Worm (Caenorhabditis elegans) whole organism, mixed stage, embryonic: ENCODE measurements around the gene C41G6.12.

ENCODE experiments used
- M03D4.4 ChIP-seq: sonication (generic microtip); optimal IDR thresholded peaks from 2 replicates; lab custom pipeline; 2017; ENCODE audit warnings: mild to moderate bottlenecking, missing genetic modification characterization, missing compliant biosample characterization
- bed-3 ChIP-seq: fragments of 200-800 bp; sonication (Bioruptor generic); optimal IDR thresholded peaks from 3 replicates; lab custom pipeline; 2018; ENCODE audit warnings: mild to moderate bottlenecking, missing genetic modification characterization, moderate library complexity, missing compliant biosample characterization
- blmp-1 ChIP-seq: fragments of 150-350 bp; optimal IDR thresholded peaks from 2 replicates; lab custom pipeline; 2014; ENCODE audit warnings: missing biosample characterization, missing genetic modification characterization
- ceh-43 ChIP-seq: fragments of 200-800 bp; sonication (Bioruptor generic); optimal IDR thresholded peaks from 2 replicates; lab custom pipeline; 2018; ENCODE audit warnings: mild to moderate bottlenecking, missing genetic modification characterization, moderate library complexity, missing compliant biosample characterization
- ceh-83 ChIP-seq: fragments of 200-800 bp; sonication (Bioruptor generic); optimal IDR thresholded peaks from 2 replicates; lab custom pipeline; 2018; ENCODE audit warnings: mild to moderate bottlenecking, missing genetic modification characterization, missing compliant biosample characterization
- ces-1 ChIP-seq: fragments of 150-350 bp; optimal IDR thresholded peaks from 2 replicates; lab custom pipeline; 2014; ENCODE audit warnings: missing biosample characterization, missing genetic modification reagents, missing genetic modification characterization
- cnd-1 ChIP-seq: fragments of 200-800 bp; sonication (Bioruptor generic); optimal IDR thresholded peaks from 2 replicates; lab custom pipeline; 2018; ENCODE audit warnings: mild to moderate bottlenecking, missing genetic modification characterization, missing compliant biosample characterization
- drap-1 ChIP-seq: fragments of 200-800 bp; sonication (Bioruptor generic); optimal IDR thresholded peaks from 3 replicates; lab custom pipeline; 2018; ENCODE audit warnings: mild to moderate bottlenecking, missing genetic modification characterization, missing compliant biosample characterization
- elt-1 ChIP-seq: sonication (generic microtip); optimal IDR thresholded peaks from 2 replicates; lab custom pipeline; 2017; ENCODE audit warnings: missing genetic modification characterization, mild to moderate bottlenecking, missing compliant biosample characterization, antibody characterized with exemption, moderate library complexity, borderline replicate concordance; ENCODE audit not compliant: insufficient read depth
- elt-3 ChIP-seq: fragments of 150-350 bp; optimal IDR thresholded peaks from 2 replicates; lab custom pipeline; 2014; ENCODE audit warnings: missing biosample characterization, missing genetic modification characterization
- flh-1 ChIP-seq: fragments of 200-800 bp; sonication (Bioruptor generic); optimal IDR thresholded peaks from 2 replicates; lab custom pipeline; 2018; ENCODE audit warnings: mild to moderate bottlenecking, missing genetic modification characterization, moderate library complexity, missing compliant biosample characterization
- ham-2 ChIP-seq: fragments of 200-800 bp; sonication (Bioruptor generic); optimal IDR thresholded peaks from 2 replicates; lab custom pipeline; 2018; ENCODE audit warnings: mild to moderate bottlenecking, missing genetic modification characterization, missing compliant biosample characterization
- hlh-1 ChIP-seq: fragments of 150-350 bp; optimal IDR thresholded peaks from 2 replicates; lab custom pipeline; 2014; ENCODE audit warnings: missing biosample characterization, missing genetic modification reagents, missing genetic modification characterization
- lin-13 ChIP-seq: fragments of 150-350 bp; optimal IDR thresholded peaks from 2 replicates; lab custom pipeline; 2014; ENCODE audit warnings: missing biosample characterization, missing genetic modification characterization
- lin-32 ChIP-seq: fragments of 200-800 bp; sonication (Bioruptor generic); optimal IDR thresholded peaks from 2 replicates; lab custom pipeline; 2018; ENCODE audit warnings: mild to moderate bottlenecking, missing genetic modification characterization, missing compliant biosample characterization
- mab-5 ChIP-seq: fragments of 150-350 bp; optimal IDR thresholded peaks from 2 replicates; lab custom pipeline; 2014; ENCODE audit warnings: missing biosample characterization, missing genetic modification characterization
- mls-2 ChIP-seq: sonication (generic microtip); optimal IDR thresholded peaks from 2 replicates; lab custom pipeline; 2016; ENCODE audit warnings: mild to moderate bottlenecking, missing genetic modification characterization, moderate library complexity, missing compliant biosample characterization
- nhr-12 ChIP-seq: fragments of 150-350 bp; optimal IDR thresholded peaks from 2 replicates; lab custom pipeline; 2014; ENCODE audit warnings: missing biosample characterization, missing genetic modification characterization
- nhr-2 ChIP-seq: fragments of 150-350 bp; optimal IDR thresholded peaks from 2 replicates; lab custom pipeline; 2014; ENCODE audit warnings: missing biosample characterization, missing genetic modification characterization
- nhr-237 ChIP-seq: fragments of 150-350 bp; optimal IDR thresholded peaks from 2 replicates; lab custom pipeline; 2014; ENCODE audit warnings: missing biosample characterization, missing genetic modification characterization
- nhr-28 ChIP-seq: fragments of 150-350 bp; optimal IDR thresholded peaks from 2 replicates; lab custom pipeline; 2014; ENCODE audit warnings: missing biosample characterization, missing genetic modification characterization
- nhr-76 ChIP-seq: sonication (generic microtip); optimal IDR thresholded peaks from 2 replicates; lab custom pipeline; 2017; ENCODE audit warnings: missing biosample characterization, missing genetic modification characterization
- pha-4 ChIP-seq: fragments of 150-350 bp; optimal IDR thresholded peaks from 2 replicates; lab custom pipeline; 2018; ENCODE audit warnings: missing biosample characterization, missing genetic modification reagents, missing genetic modification characterization
- sem-2 ChIP-seq: fragments of 200-800 bp; sonication (Bioruptor generic); optimal IDR thresholded peaks from 2 replicates; lab custom pipeline; 2018; ENCODE audit warnings: mild to moderate bottlenecking, missing genetic modification characterization, missing compliant biosample characterization
- snpc-4 ChIP-seq: fragments of 150-350 bp; optimal IDR thresholded peaks from 2 replicates; lab custom pipeline; 2014; ENCODE audit warnings: missing biosample characterization, missing genetic modification characterization
- sptf-1 ChIP-seq: sonication (generic microtip); optimal IDR thresholded peaks from 2 replicates; lab custom pipeline; 2017; ENCODE audit warnings: mild to moderate bottlenecking, missing genetic modification characterization, moderate library complexity, missing compliant biosample characterization
- tbx-8 ChIP-seq: fragments of 200-800 bp; sonication (Bioruptor generic); optimal IDR thresholded peaks from 2 replicates; lab custom pipeline; 2018; ENCODE audit warnings: mild to moderate bottlenecking, missing genetic modification characterization, moderate library complexity, missing compliant biosample characterization
- unc-120 ChIP-seq: sonication (generic microtip); optimal IDR thresholded peaks from 2 replicates; lab custom pipeline; 2017; ENCODE audit warnings: missing genetic modification characterization, missing compliant biosample characterization; ENCODE audit not compliant: poor library complexity, severe bottlenecking
- unc-39 ChIP-seq: fragments of 150-350 bp; optimal IDR thresholded peaks from 2 replicates; lab custom pipeline; 2014; ENCODE audit warnings: missing biosample characterization, missing genetic modification characterization
- unc-62 ChIP-seq: fragments of 150-350 bp; optimal IDR thresholded peaks from 2 replicates; lab custom pipeline; 2014; ENCODE audit warnings: missing biosample characterization, missing genetic modification reagents, missing genetic modification characterization
- zip-8 ChIP-seq: fragments of 150-350 bp; optimal IDR thresholded peaks from 2 replicates; lab custom pipeline; 2014; ENCODE audit warnings: missing biosample characterization, missing genetic modification characterization
- ztf-11 ChIP-seq: fragments of 150-350 bp; optimal IDR thresholded peaks from 2 replicates; lab custom pipeline; 2014; ENCODE audit warnings: missing biosample characterization, missing genetic modification characterization

C41G6.12 gene

ce11 chrV:15241259-15241658 is 33.7 kb upstream of the C41G6.12 start, which contains the start of gene chil-12:
Gene chil-12 (plus strand): TSS chrV:15241559.
- TF ChIP-seq unc-39 (tag; lab: Kevin White, UChicago) = no peak
- TF ChIP-seq sem-2 = no peak
- no peak for TF ChIP-seq elt-3
- no peak for TF ChIP-seq ceh-83 (GFP tag; lab: Kevin White, UChicago)
- no peak for TF ChIP-seq nhr-28 (tag; lab: Kevin White, UChicago)
- no peak for TF ChIP-seq unc-62 (GFP tag; lab: Kevin White, UChicago)
- no peak for TF ChIP-seq lin-32 (GFP tag; lab: Kevin White, UChicago)
- no peak for TF ChIP-seq lin-13 (tag; lab: Kevin White, UChicago)
- no peak for TF ChIP-seq nhr-237
- no peak for TF ChIP-seq hlh-1 (tag; lab: Kevin White, UChicago)
- no peak for TF ChIP-seq ces-1
- TF ChIP-seq pha-4 = no peak
- TF ChIP-seq nhr-12 (tag; lab: Kevin White, UChicago) = no peak
- no peak for TF ChIP-seq mab-5 (tag; lab: Kevin White, UChicago)
- no peak for TF ChIP-seq nhr-76 (tag; lab: Kevin White, UChicago)
- TF ChIP-seq nhr-2 (tag; lab: Kevin White, UChicago) = no peak
- TF ChIP-seq zip-8 (tag; lab: Kevin White, UChicago) = no peak
- no peak for TF ChIP-seq tbx-8 (GFP tag; lab: Kevin White, UChicago)
- no peak for TF ChIP-seq cnd-1 (tag; lab: Kevin White, UChicago)
- TF ChIP-seq, all 35 proteins: peak for 0

ce11 chrV:15240215-15240614 is 32.6 kb upstream of the C41G6.12 start, which contains the start of gene srw-11:
Gene srw-11 (minus strand): TSS chrV:15240315.
- TF ChIP-seq nhr-2 (tag; lab: Kevin White, UChicago) (no peak), nhr-237 (no peak), unc-120 (tag; lab: Kevin White, UChicago) (no peak), sptf-1 (tag; lab: Kevin White, UChicago) (no peak), ztf-11 (tag; lab: Kevin White, UChicago) (no peak), ces-1 (no peak), nhr-28 (tag; lab: Kevin White, UChicago) (no peak), ham-2 (GFP tag; lab: Kevin White, UChicago) (no peak), ceh-43 (GFP tag; lab: Kevin White, UChicago) (no peak), elt-1 (tag; lab: Kevin White, UChicago) (no peak), mls-2 (tag; lab: Kevin White, UChicago) (no peak), bed-3 (GFP tag; lab: Kevin White, UChicago) (no peak), mab-5 (tag; lab: Kevin White, UChicago) (no peak), pha-4 (no peak), tbx-8 (GFP tag; lab: Kevin White, UChicago) (no peak), snpc-4 (tag; lab: Kevin White, UChicago) (no peak), zip-8 (tag; lab: Kevin White, UChicago) (no peak), flh-1 (GFP tag; lab: Kevin White, UChicago) (no peak)

ce11 chrV:15238552-15238951 is 31.0 kb upstream of the C41G6.12 start, which contains the start of gene srw-12:
Gene srw-12 (minus strand): TSS chrV:15238652.
- TF ChIP-seq ceh-43 (GFP tag; lab: Kevin White, UChicago) = no peak

- no peak for TF ChIP-seq drap-1
- TF ChIP-seq ces-1 = no peak
- TF ChIP-seq cnd-1 (tag; lab: Kevin White, UChicago) = no peak
- no peak for TF ChIP-seq ztf-11 (tag; lab: Kevin White, UChicago)
- no peak for TF ChIP-seq nhr-76 (tag; lab: Kevin White, UChicago)
- no peak for TF ChIP-seq ham-2 (GFP tag; lab: Kevin White, UChicago)
- TF ChIP-seq unc-62 (GFP tag; lab: Kevin White, UChicago) = no peak
- no peak for TF ChIP-seq M03D4.4 (tag; lab: Kevin White, UChicago)
- TF ChIP-seq elt-3 = no peak
- no peak for TF ChIP-seq mls-2 (tag; lab: Kevin White, UChicago)
- no peak for TF ChIP-seq snpc-4 (tag; lab: Kevin White, UChicago)
- no peak for TF ChIP-seq blmp-1 (tag; lab: Kevin White, UChicago)
Measured at ce11 chrV:15235661-15236060, 28.1 kb upstream of the C41G6.12 start, which contains the start of gene nhr-164. Gene nhr-164 (minus strand): TSS chrV:15235761.
